Worm (Caenorhabditis elegans) whole organism, L1 larva: ENCODE measurements around the gene W03A5.1.

ENCODE experiments used
- ama-1 ChIP-seq: fragments of 150-350 bp; optimal IDR thresholded peaks from 2 replicates; lab custom pipeline; 2014
- dpl-1 ChIP-seq, 3 experiments: fragments of 150-350 bp in 2 of 3; sonication (generic microtip) in 1 of 3; optimal IDR thresholded peaks; 2 replicates each; lab custom pipeline; 2014 to 2017; ENCODE audit warnings: missing biosample characterization in 3 of 3, missing genetic modification characterization in 3 of 3, missing genetic modification reagents in 3 of 3
- fkh-10 ChIP-seq: sonication (generic microtip); optimal IDR thresholded peaks from 2 replicates; lab custom pipeline; 2017; ENCODE audit warnings: missing biosample characterization, missing genetic modification reagents, missing genetic modification characterization
- lir-3 ChIP-seq: sonication (generic microtip); optimal IDR thresholded peaks from 2 replicates; lab custom pipeline; 2016; ENCODE audit warnings: mild to moderate bottlenecking, missing genetic modification characterization, moderate library complexity, missing compliant biosample characterization; ENCODE audit not compliant: poor library complexity
- nhr-237 ChIP-seq: fragments of 150-350 bp; optimal IDR thresholded peaks from 2 replicates; lab custom pipeline; 2014; ENCODE audit warnings: missing biosample characterization, missing genetic modification characterization
- tbx-2 ChIP-seq: sonication (generic microtip); optimal IDR thresholded peaks from 2 replicates; lab custom pipeline; 2016; ENCODE audit warnings: missing genetic modification characterization, missing compliant biosample characterization
- xbp-1 ChIP-seq: sonication (generic microtip); optimal IDR thresholded peaks from 2 replicates; lab custom pipeline; 2016; ENCODE audit warnings: missing genetic modification characterization, missing compliant biosample characterization

DNA sequence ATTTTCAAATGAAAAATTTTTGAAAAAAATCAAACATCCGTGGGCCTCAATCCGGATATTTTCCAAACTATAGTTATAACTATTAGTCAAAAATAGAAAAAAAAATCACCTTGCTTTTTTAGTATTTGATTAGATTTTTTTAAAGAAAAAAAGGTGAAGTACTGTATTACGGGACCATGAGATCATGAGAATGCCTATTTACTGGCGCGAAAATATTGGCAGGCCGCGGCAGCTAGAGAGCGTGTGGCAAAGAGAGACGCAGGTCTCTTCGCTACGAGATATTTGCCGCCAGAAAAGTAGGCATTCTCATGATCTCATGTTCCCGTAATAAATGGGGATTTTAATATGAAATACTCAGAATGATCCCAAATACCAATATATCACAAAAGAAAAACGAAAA is 2.7 kb upstream of the W03A5.1 start:
- TF ChIP-seq lir-3 (no peak), xbp-1 (tag; lab: Kevin White, UChicago) (no peak), nhr-237 (tag; lab: Kevin White, UChicago) (no peak), ama-1 (lab: Kevin White, UChicago) (no peak), fkh-10 (GFP tag; lab: Kevin White, UChicago) (no peak), dpl-1 (GFP tag; optimal IDR thresholded peaks at IDR 0.05; lab: Kevin White, UChicago) (no peak), tbx-2 (tag; lab: Kevin White, UChicago) (no peak)
